Worm (Caenorhabditis elegans) whole organism, young adult: ENCODE data around the gene oac-5.
"Not testable (repeated sequence)": the region's sequence is repeated elsewhere in the genome, so short reads cannot be mapped to it uniquely, and the experiment has no call there.

Experiments used
- B0261.1 ChIP-seq: sonication (generic microtip); optimal IDR thresholded peaks from 2 replicates; lab custom pipeline; 2016; ENCODE audit warnings: mild to moderate bottlenecking, missing genetic modification characterization, moderate library complexity, missing compliant biosample characterization
- D2030.7 ChIP-seq: fragments of 200-800 bp; sonication (Bioruptor generic); IDR thresholded peaks from 2 replicates; pipeline ENCODE4 v1.3.6; 2022; ENCODE audit warnings: missing genetic modification reagents, missing genetic modification characterization, missing compliant biosample characterization
- F10E7.11 ChIP-seq: sonication (generic microtip); optimal IDR thresholded peaks from 2 replicates; lab custom pipeline; 2017; ENCODE audit warnings: mild to moderate bottlenecking, missing genetic modification characterization, moderate library complexity, missing compliant biosample characterization
- F22D6.2 ChIP-seq: sonication (generic microtip); optimal IDR thresholded peaks from 2 replicates; lab custom pipeline; 2016; ENCODE audit warnings: mild to moderate bottlenecking, missing genetic modification characterization, missing compliant biosample characterization
- F55B11.4 ChIP-seq: sonication (generic microtip); optimal IDR thresholded peaks from 2 replicates; lab custom pipeline; 2016; ENCODE audit warnings: missing compliant biosample characterization, missing genetic modification characterization, borderline replicate concordance; ENCODE audit not compliant: insufficient read depth
- K12H6.12 ChIP-seq: fragments of 200-800 bp; sonication (Bioruptor generic); optimal IDR thresholded peaks from 2 replicates; lab custom pipeline; 2018; ENCODE audit warnings: mild to moderate bottlenecking, missing genetic modification characterization, missing compliant biosample characterization
- Y53G8AR.9 ChIP-seq: fragments of 200-800 bp; sonication (Bioruptor generic); conservative IDR thresholded peaks from 2 replicates; pipeline ENCODE4 v1.3.6; 2022; ENCODE audit warnings: missing genetic modification reagents, missing genetic modification characterization, missing compliant biosample characterization
- akir-1 ChIP-seq: fragments of 200-800 bp; sonication (Bioruptor generic); optimal IDR thresholded peaks from 2 replicates; lab custom pipeline; 2018; ENCODE audit warnings: mild to moderate bottlenecking, missing genetic modification characterization, moderate library complexity, missing compliant biosample characterization
- ama-1 ChIP-seq, 3 experiments: fragments of 150-350 bp in 1 of 3; sonication (generic microtip) in 2 of 3; optimal IDR thresholded peaks; 2 replicates each; lab custom pipeline; 2014 to 2018; ENCODE audit warnings: missing biosample characterization in 2 of 3, missing genetic modification characterization in 2 of 3, missing genetic modification reagents in 2 of 3
- attf-6 ChIP-seq: fragments of 200-800 bp; sonication (Bioruptor generic); IDR thresholded peaks from 2 replicates; pipeline ENCODE4 v1.3.6; 2022; ENCODE audit warnings: missing genetic modification reagents, missing genetic modification characterization, missing compliant biosample characterization
- bed-2 ChIP-seq: fragments of 200-800 bp; sonication (Bioruptor generic); IDR thresholded peaks from 2 replicates; pipeline ENCODE4 v1.3.6; 2022; ENCODE audit warnings: missing genetic modification reagents, missing genetic modification characterization, missing compliant biosample characterization
- ceh-27 ChIP-seq: fragments of 200-800 bp; sonication (Bioruptor generic); optimal IDR thresholded peaks from 2 replicates; lab custom pipeline; 2018; ENCODE audit warnings: mild to moderate bottlenecking, missing genetic modification characterization, moderate library complexity, missing compliant biosample characterization
- ceh-40 ChIP-seq: fragments of 200-800 bp; sonication (Bioruptor generic); IDR thresholded peaks from 2 replicates; pipeline ENCODE4 v1.3.6; 2022; ENCODE audit warnings: missing genetic modification characterization, missing compliant biosample characterization
- ekl-4 ChIP-seq: fragments of 200-800 bp; sonication (Bioruptor generic); IDR thresholded peaks from 2 replicates; pipeline ENCODE4 v1.3.6; 2022; ENCODE audit warnings: missing genetic modification reagents, missing genetic modification characterization, missing compliant biosample characterization
- hmg-20 ChIP-seq: fragments of 200-800 bp; sonication (Bioruptor generic); IDR thresholded peaks from 2 replicates; pipeline ENCODE4 v1.3.6; 2022; ENCODE audit warnings: missing genetic modification reagents, missing genetic modification characterization, missing compliant biosample characterization
- hrde-1 ChIP-seq: sonication (generic microtip); optimal IDR thresholded peaks from 2 replicates; lab custom pipeline; 2016; ENCODE audit warnings: missing genetic modification characterization, mild to moderate bottlenecking, missing compliant biosample characterization, moderate library complexity, missing genotype, missing genetic modification reagents, borderline replicate concordance
- lin-40 ChIP-seq: sonication (generic microtip); optimal IDR thresholded peaks from 2 replicates; lab custom pipeline; 2016; ENCODE audit warnings: missing genetic modification characterization, mild to moderate bottlenecking, missing compliant biosample characterization, missing genotype, missing genetic modification reagents
- lir-1 ChIP-seq: fragments of 200-800 bp; sonication (Bioruptor generic); conservative IDR thresholded peaks from 2 replicates; pipeline ENCODE4 v1.3.6; 2022; ENCODE audit warnings: missing genetic modification reagents, missing genetic modification characterization, missing compliant biosample characterization
- lsy-27 ChIP-seq: sonication (generic microtip); optimal IDR thresholded peaks from 2 replicates; lab custom pipeline; 2017; ENCODE audit warnings: missing genetic modification characterization, mild to moderate bottlenecking, missing compliant biosample characterization, antibody characterized with exemption, missing genotype, borderline replicate concordance; ENCODE audit not compliant: insufficient read depth
- madf-3 ChIP-seq: fragments of 200-800 bp; sonication (Bioruptor generic); IDR thresholded peaks from 2 replicates; pipeline ENCODE4 v1.3.6; 2022; ENCODE audit warnings: missing genetic modification reagents, missing genetic modification characterization, missing compliant biosample characterization
- nfya-1 ChIP-seq: sonication (generic microtip); optimal IDR thresholded peaks from 2 replicates; lab custom pipeline; 2017; ENCODE audit warnings: antibody characterized with exemption, missing compliant biosample characterization, missing genetic modification characterization, borderline replicate concordance; ENCODE audit not compliant: insufficient read depth
- nhr-27 ChIP-seq: fragments of 200-800 bp; sonication (Bioruptor generic); optimal IDR thresholded peaks from 2 replicates; lab custom pipeline; 2018; ENCODE audit warnings: mild to moderate bottlenecking, missing genetic modification characterization, moderate library complexity, missing compliant biosample characterization
- nhr-80 ChIP-seq: sonication (generic microtip); optimal IDR thresholded peaks from 2 replicates; lab custom pipeline; 2016; ENCODE audit warnings: missing genetic modification characterization, missing compliant biosample characterization
- pbrm-1 ChIP-seq: fragments of 200-800 bp; sonication (Bioruptor generic); IDR thresholded peaks from 2 replicates; pipeline ENCODE4 v1.3.6; 2022; ENCODE audit warnings: missing genetic modification reagents, missing genetic modification characterization, missing compliant biosample characterization
- pha-4 ChIP-seq: fragments of 150-350 bp; sonication (generic microtip); optimal IDR thresholded peaks from 2 replicates; lab custom pipeline; 2014; ENCODE audit warnings: missing biosample characterization, missing genetic modification reagents, missing genetic modification characterization
- snpc-3.4 ChIP-seq: sonication (generic microtip); optimal IDR thresholded peaks from 2 replicates; lab custom pipeline; 2017; ENCODE audit warnings: missing genetic modification characterization, mild to moderate bottlenecking, missing compliant biosample characterization, antibody characterized with exemption, moderate library complexity, missing genotype, missing genetic modification reagents
- snpc-4 ChIP-seq, 5 experiments: fragments of 150-350 bp in 1 of 5; sonication (generic microtip) in 4 of 5; optimal IDR thresholded peaks; 2 replicates each; lab custom pipeline; 2014 to 2018; ENCODE audit warnings: missing genetic modification characterization in 5 of 5, missing biosample characterization in 3 of 5, antibody characterized with exemption in 2 of 5, mild to moderate bottlenecking in 2 of 5, missing compliant biosample characterization in 2 of 5, missing genotype in 2 of 5, moderate library complexity in 2 of 5, missing genetic modification reagents in 1 of 5
- tbx-9 ChIP-seq: sonication (generic microtip); optimal IDR thresholded peaks from 2 replicates; lab custom pipeline; 2016; ENCODE audit warnings: borderline replicate concordance, missing genetic modification characterization, inconsistent platforms, missing compliant biosample characterization
- unc-62 ChIP-seq: fragments of 150-350 bp; optimal IDR thresholded peaks from 2 replicates; lab custom pipeline; 2014; ENCODE audit warnings: missing biosample characterization, missing genetic modification reagents, missing genetic modification characterization

The oac-5 gene

DNA sequence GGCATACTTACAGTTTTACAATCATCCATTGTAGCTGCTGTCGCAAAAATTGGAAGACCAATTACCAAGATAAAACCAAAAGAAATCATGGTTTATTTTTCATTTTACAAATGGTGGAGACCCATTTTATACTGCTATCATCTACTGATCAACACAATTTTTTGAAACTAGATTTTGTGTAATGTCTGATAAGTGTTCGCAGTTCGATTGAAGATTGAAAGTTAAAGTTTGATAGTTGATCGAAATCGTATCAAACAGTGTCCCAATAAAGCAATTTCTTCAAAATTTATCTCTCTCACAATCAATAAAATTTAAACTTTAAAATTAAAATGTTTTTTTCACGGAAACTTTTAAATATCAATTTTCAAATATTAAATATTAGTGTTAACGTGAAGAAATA, 21.4 kb upstream of the oac-5 start, which contains the start of gene T13F3.6:
T13F3.6 (minus strand) TSS at position 101 of the 400 bp plus-strand sequence.
- TF ChIP-seq nfya-1 (tag; lab: Kevin White, UChicago), result no peak
- TF ChIP-seq, all 124 proteins: peak for 0

ce11 chrV:16273364-16273763, 19.1 kb upstream of the oac-5 start:
- TF ChIP-seq pbrm-1 (GFP tag; lab: Robert Waterston, UW) (peak; percentile 6; the same call in 1 of the 2 replicates), attf-6 (GFP tag; lab: Robert Waterston, UW) (0 out of 2 replicates have a peak, but pooled peaks have one; percentile 58), snpc-4 (tag; optimal IDR thresholded peaks at IDR 0.05; lab: Kevin White, UChicago) (peak in 1 of 4 experiments; percentile 62)
- TF ChIP-seq snpc-4 (GFP tag; optimal IDR thresholded peaks at IDR 0.05; lab: Kevin White, UChicago), result not testable (repeated sequence)

- TF ChIP-seq tbx-9 (tag; lab: Kevin White, UChicago) (no peak), ceh-27 (GFP tag; lab: Kevin White, UChicago) (no peak), madf-3 (no peak), snpc-3.4 (tag; lab: Kevin White, UChicago) (no peak), pha-4 (tag; lab: Kevin White, UChicago) (no peak), lin-40 (no peak), F22D6.2 (tag; lab: Kevin White, UChicago) (no peak), Y53G8AR.9 (no peak), nfya-1 (tag; lab: Kevin White, UChicago) (no peak), akir-1 (no peak), ekl-4 (no peak), D2030.7 (GFP tag; lab: Robert Waterston, UW) (no peak), F10E7.11 (tag; lab: Kevin White, UChicago) (no peak), nhr-27 (no peak), F55B11.4 (tag; lab: Kevin White, UChicago) (no peak), lsy-27 (tag; lab: Kevin White, UChicago) (no peak), bed-2 (GFP tag; lab: Robert Waterston, UW) (no peak)
Observed at ce11 chrV:16275347-16275746, 17.2 kb upstream of the oac-5 start, which contains the start of gene pacl-1. pacl-1 (minus strand) TSS chrV:16275447.

DNA sequence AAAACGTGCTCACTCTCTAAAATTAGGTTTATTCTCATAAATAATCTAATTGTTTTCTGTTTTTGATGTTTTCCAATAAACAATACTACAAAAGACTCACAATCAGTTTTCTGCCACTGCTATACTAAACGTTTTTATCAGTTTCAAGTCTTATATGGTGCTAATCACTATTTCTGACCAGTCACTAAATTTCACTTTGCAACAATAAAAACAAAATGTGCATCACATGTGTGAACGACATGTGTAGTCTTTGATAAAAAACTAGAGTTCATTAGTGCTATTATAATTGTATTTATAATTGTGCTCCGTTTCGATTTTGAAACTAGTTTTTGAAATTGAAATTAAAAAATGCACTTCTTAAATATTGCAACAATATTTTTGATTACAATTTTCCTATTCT, 14.6 kb upstream of the oac-5 start, which contains the start of gene cyp-37B1:
cyp-37B1 (plus strand) TSS at position 199 of the 400 bp plus-strand sequence.
- TF ChIP-seq ceh-40 (GFP tag; lab: Robert Waterston, UW), result no peak
- no peak for TF ChIP-seq K12H6.12 (tag; lab: Kevin White, UChicago)
- TF ChIP-seq lir-1 (GFP tag; lab: Robert Waterston, UW), result no peak
- TF ChIP-seq snpc-4 (GFP tag; optimal IDR thresholded peaks at IDR 0.05; lab: Kevin White, UChicago), result no peak
- TF ChIP-seq snpc-4 (tag; optimal IDR thresholded peaks at IDR 0.05; lab: Kevin White, UChicago), result peak in 1 of 4 experiments; percentile 17
- no peak for TF ChIP-seq hmg-20
- TF ChIP-seq unc-62 (GFP tag; lab: Kevin White, UChicago), result peak; percentile 23
- peak; percentile 80 for TF ChIP-seq nhr-80
- no peak for TF ChIP-seq ama-1 (optimal IDR thresholded peaks at IDR 0.05; lab: Kevin White, UChicago)
- TF ChIP-seq ama-1 (GFP tag; optimal IDR thresholded peaks at IDR 0.05; lab: Kevin White, UChicago), result no peak
- no peak for TF ChIP-seq hrde-1 (tag; lab: Kevin White, UChicago)
- no peak for TF ChIP-seq B0261.1 (tag; lab: Kevin White, UChicago)
- no peak for TF ChIP-seq lsy-27 (tag; lab: Kevin White, UChicago)
- TF ChIP-seq, all 124 proteins: peak for 3
